Fruit fly (Drosophila melanogaster) whole organism, pupa: ENCODE data around the gene CG43339.

Experiments
- CG10348 ChIP-seq: fragments of 200-800 bp; sonication (Bioruptor generic); IDR thresholded peaks from 2 replicates; pipeline ENCODE4 v1.3.6; 2022; ENCODE audit warnings: missing biosample characterization, missing genetic modification characterization
- CG12605 ChIP-seq: fragments of 200-800 bp; sonication (Bioruptor generic); IDR thresholded peaks from 2 replicates; pipeline ENCODE4 v1.3.6; 2022; ENCODE audit warnings: missing biosample characterization, missing genetic modification characterization
- CG13204 ChIP-seq: fragments of 200-800 bp; sonication (Bioruptor generic); optimal IDR thresholded peaks from 2 replicates; lab custom pipeline; 2018; ENCODE audit warnings: missing biosample characterization, mild to moderate bottlenecking, missing genetic modification characterization, moderate library complexity
- CG14655 ChIP-seq: fragments of 200-800 bp; sonication (Bioruptor generic); optimal IDR thresholded peaks from 3 replicates; lab custom pipeline; 2017; ENCODE audit warnings: mild to moderate bottlenecking, missing biosample characterization, missing genetic modification reagents, missing genetic modification characterization
- CG15710 ChIP-seq: fragments of 200-800 bp; sonication (Bioruptor generic); optimal IDR thresholded peaks from 2 replicates; lab custom pipeline; 2018; ENCODE audit warnings: missing biosample characterization, mild to moderate bottlenecking, missing genetic modification characterization, moderate library complexity
- CG17806 ChIP-seq: fragments of 200-800 bp; sonication (Bioruptor generic); optimal IDR thresholded peaks from 2 replicates; lab custom pipeline; 2018; ENCODE audit warnings: missing biosample characterization, mild to moderate bottlenecking, missing genetic modification characterization, moderate library complexity
- CG32121 ChIP-seq: fragments of 200-800 bp; sonication (Bioruptor generic); IDR thresholded peaks from 2 replicates; pipeline ENCODE4 v1.3.6; 2022; ENCODE audit warnings: missing biosample characterization, missing genetic modification characterization
- CG34367 ChIP-seq: fragments of 200-800 bp; sonication (Bioruptor generic); optimal IDR thresholded peaks from 2 replicates; lab custom pipeline; 2018; ENCODE audit warnings: missing biosample characterization, mild to moderate bottlenecking, missing genetic modification characterization
- CG4496 ChIP-seq: fragments of 200-800 bp; sonication (Bioruptor generic); IDR thresholded peaks from 3 replicates; pipeline ENCODE4 v1.3.6; 2022; ENCODE audit warnings: missing biosample characterization, missing genetic modification characterization
- CG8159 ChIP-seq: fragments of 200-800 bp; sonication (Bioruptor generic); optimal IDR thresholded peaks from 3 replicates; lab custom pipeline; 2018; ENCODE audit warnings: missing biosample characterization, mild to moderate bottlenecking, missing genetic modification characterization, moderate library complexity
- CG8301 ChIP-seq: fragments of 200-800 bp; sonication (Bioruptor generic); optimal IDR thresholded peaks from 2 replicates; lab custom pipeline; 2018; ENCODE audit warnings: missing biosample characterization, mild to moderate bottlenecking, missing genetic modification characterization
- CG9948 ChIP-seq: fragments of 200-800 bp; sonication (Bioruptor generic); optimal IDR thresholded peaks from 2 replicates; lab custom pipeline; 2018; ENCODE audit warnings: missing biosample characterization, mild to moderate bottlenecking, missing genetic modification characterization, moderate library complexity
- D1 ChIP-seq: fragments of 200-800 bp; sonication (Bioruptor generic); optimal IDR thresholded peaks from 2 replicates; lab custom pipeline; 2018; ENCODE audit warnings: missing biosample characterization, mild to moderate bottlenecking, missing genetic modification characterization, moderate library complexity
- EcR ChIP-seq: fragments of 200-800 bp; sonication (Bioruptor generic); optimal IDR thresholded peaks from 3 replicates; lab custom pipeline; 2019; ENCODE audit warnings: missing biosample characterization, missing genetic modification characterization, mild to moderate bottlenecking, moderate library complexity, missing genetic modification reagents
- Ets98B ChIP-seq: fragments of 200-800 bp; sonication (Bioruptor generic); IDR thresholded peaks from 2 replicates; pipeline ENCODE4 v1.3.6; 2022; ENCODE audit warnings: missing biosample characterization, missing genetic modification characterization
- Pif1A ChIP-seq: fragments of 200-800 bp; sonication (Bioruptor generic); optimal IDR thresholded peaks from 3 replicates; lab custom pipeline; 2016; ENCODE audit warnings: missing biosample characterization, missing genetic modification characterization
- Pif1B ChIP-seq: fragments of 200-800 bp; sonication (Bioruptor generic); optimal IDR thresholded peaks from 3 replicates; lab custom pipeline; 2016; ENCODE audit warnings: missing biosample characterization, missing genetic modification characterization
- Snoo ChIP-seq: fragments of 200-800 bp; sonication (Bioruptor generic); optimal IDR thresholded peaks from 3 replicates; lab custom pipeline; 2017; ENCODE audit warnings: missing biosample characterization, mild to moderate bottlenecking, missing genetic modification characterization, inconsistent platforms
- fd96Ca ChIP-seq: fragments of 200-800 bp; sonication (Bioruptor generic); IDR thresholded peaks from 3 replicates; pipeline ENCODE4 v1.3.6; 2022; ENCODE audit warnings: missing biosample characterization, missing genetic modification characterization
- gl ChIP-seq: fragments of 200-800 bp; sonication (Bioruptor generic); optimal IDR thresholded peaks from 2 replicates; lab custom pipeline; 2018; ENCODE audit warnings: missing biosample characterization, mild to moderate bottlenecking, missing genetic modification characterization
- rn ChIP-seq: fragments of 200-800 bp; sonication (Bioruptor generic); IDR thresholded peaks from 2 replicates; pipeline ENCODE4 v1.3.6; 2022; ENCODE audit warnings: missing biosample characterization, missing genetic modification characterization

Gene CG43339

DNA sequence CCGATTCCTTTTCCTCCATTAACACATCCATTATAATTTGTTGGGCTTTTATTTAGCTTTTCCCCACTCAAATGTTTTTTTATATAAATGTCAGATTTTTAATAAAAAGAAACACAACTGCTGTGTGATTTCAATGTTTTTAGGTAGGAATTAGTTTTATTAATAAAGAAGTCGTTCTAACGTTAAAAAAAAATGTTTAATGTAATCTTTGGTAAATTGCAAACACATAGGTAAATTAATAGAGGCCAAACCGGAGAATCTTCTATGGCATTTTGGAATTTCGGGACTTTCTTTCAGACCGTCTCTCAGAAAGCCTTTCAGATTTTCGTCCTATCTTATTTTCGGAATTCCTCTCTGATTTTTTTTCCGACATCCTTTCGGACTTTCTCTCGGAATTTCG is at the start of gene CG43339:
Gene CG43339 (minus strand): TSS at position 101 of the 400 bp plus-strand sequence.
- no peak for TF ChIP-seq CG10348 (GFP tag; lab: Robert Waterston, UW)
- no peak for TF ChIP-seq CG8159 (tag; lab: Kevin White, UChicago)

- TF ChIP-seq D1 (no peak), CG34367 (tag; lab: Kevin White, UChicago) (no peak), CG17806 (tag; lab: Kevin White, UChicago) (no peak), CG9948 (tag; lab: Kevin White, UChicago) (no peak), CG13204 (GFP tag; lab: Kevin White, UChicago) (no peak), fd96Ca (no peak), CG14655 (no peak), rn (GFP tag; lab: Robert Waterston, UW) (no peak), EcR (GFP tag; lab: Kevin White, UChicago) (no peak), Ets98B (no peak), CG4496 (GFP tag; lab: Robert Waterston, UW) (no peak), CG15710 (tag; lab: Kevin White, UChicago) (no peak), Pif1A (no peak), CG8159 (tag; lab: Kevin White, UChicago) (no peak), CG32121 (GFP tag; lab: Robert Waterston, UW) (no peak), CG12605 (GFP tag; lab: Robert Waterston, UW) (no peak), CG8301 (no peak), CG10348 (GFP tag; lab: Robert Waterston, UW) (no peak), gl (tag; lab: Kevin White, UChicago) (no peak), Pif1B (no peak)
These were observed 46.5 kb upstream of the CG43339 start for dm6 chr2L:18719583-18719982.

dm6 chr2L:18717365-18718011 is 44.4 kb upstream of the CG43339 start:
- TF ChIP-seq gl (tag; lab: Kevin White, UChicago) (no peak), CG9948 (tag; lab: Kevin White, UChicago) (peak; percentile 47), CG17806 (tag; lab: Kevin White, UChicago) (peak; percentile 60), Snoo (tag; lab: Kevin White, UChicago) (no peak), CG4496 (GFP tag; lab: Robert Waterston, UW) (peak; percentile 38; the same call in 1 of the 3 replicates), CG15710 (tag; lab: Kevin White, UChicago) (peak; percentile 19), fd96Ca (no peak; the same call in 2 of the 3 replicates), CG8159 (tag; lab: Kevin White, UChicago) (peak; percentile 39), EcR (GFP tag; lab: Kevin White, UChicago) (no peak), CG8301 (peak; percentile 39)

DNA sequence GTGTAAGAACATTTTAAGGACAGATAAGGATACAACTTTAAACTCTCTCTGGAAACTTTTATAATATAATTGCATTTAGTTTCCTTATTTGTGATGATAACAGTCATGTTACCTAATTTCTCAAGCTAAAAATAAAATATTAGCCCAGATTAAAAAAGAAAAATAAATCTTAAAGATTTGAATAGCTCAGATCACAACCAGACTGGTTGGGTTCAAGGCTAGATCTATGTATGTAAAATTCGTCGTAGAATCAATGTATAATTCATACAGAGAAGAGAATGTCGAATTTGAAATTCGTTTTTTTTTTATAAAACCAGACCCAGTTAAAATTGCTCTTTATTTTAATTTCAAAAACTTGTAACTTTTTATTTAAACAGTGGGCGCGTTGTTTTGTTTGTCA is 41.0 kb upstream of the CG43339 start:
- no peak for TF ChIP-seq CG34367 (tag; lab: Kevin White, UChicago)
- no peak for TF ChIP-seq CG13204 (GFP tag; lab: Kevin White, UChicago)
- no peak for TF ChIP-seq rn (GFP tag; lab: Robert Waterston, UW)
- no peak for TF ChIP-seq CG17806 (tag; lab: Kevin White, UChicago)
- no peak for TF ChIP-seq CG14655
- TF ChIP-seq gl (tag; lab: Kevin White, UChicago): no peak
- no peak for TF ChIP-seq CG4496 (GFP tag; lab: Robert Waterston, UW)
- TF ChIP-seq D1: no peak
- no peak for TF ChIP-seq Pif1B
- no peak for TF ChIP-seq CG12605 (GFP tag; lab: Robert Waterston, UW)
- TF ChIP-seq, all 21 proteins: peak for 0

dm6 chr2L:18713686-18714085 is 40.6 kb upstream of the CG43339 start, which contains the start of gene Irk3:
Gene Irk3 (minus strand): TSS chr2L:18713748.
- TF ChIP-seq Snoo (tag; lab: Kevin White, UChicago) (no peak), rn (GFP tag; lab: Robert Waterston, UW) (no peak), CG8159 (tag; lab: Kevin White, UChicago) (no peak), CG32121 (GFP tag; lab: Robert Waterston, UW) (no peak), Pif1A (no peak), CG8301 (no peak), EcR (GFP tag; lab: Kevin White, UChicago) (no peak), CG15710 (tag; lab: Kevin White, UChicago) (no peak), CG34367 (tag; lab: Kevin White, UChicago) (no peak), CG9948 (tag; lab: Kevin White, UChicago) (no peak), D1 (no peak), CG14655 (no peak), Pif1B (no peak), CG12605 (GFP tag; lab: Robert Waterston, UW) (no peak), CG4496 (GFP tag; lab: Robert Waterston, UW) (no peak), fd96Ca (no peak), CG13204 (GFP tag; lab: Kevin White, UChicago) (no peak), Ets98B (no peak), CG17806 (tag; lab: Kevin White, UChicago) (no peak), CG10348 (GFP tag; lab: Robert Waterston, UW) (no peak)

DNA sequence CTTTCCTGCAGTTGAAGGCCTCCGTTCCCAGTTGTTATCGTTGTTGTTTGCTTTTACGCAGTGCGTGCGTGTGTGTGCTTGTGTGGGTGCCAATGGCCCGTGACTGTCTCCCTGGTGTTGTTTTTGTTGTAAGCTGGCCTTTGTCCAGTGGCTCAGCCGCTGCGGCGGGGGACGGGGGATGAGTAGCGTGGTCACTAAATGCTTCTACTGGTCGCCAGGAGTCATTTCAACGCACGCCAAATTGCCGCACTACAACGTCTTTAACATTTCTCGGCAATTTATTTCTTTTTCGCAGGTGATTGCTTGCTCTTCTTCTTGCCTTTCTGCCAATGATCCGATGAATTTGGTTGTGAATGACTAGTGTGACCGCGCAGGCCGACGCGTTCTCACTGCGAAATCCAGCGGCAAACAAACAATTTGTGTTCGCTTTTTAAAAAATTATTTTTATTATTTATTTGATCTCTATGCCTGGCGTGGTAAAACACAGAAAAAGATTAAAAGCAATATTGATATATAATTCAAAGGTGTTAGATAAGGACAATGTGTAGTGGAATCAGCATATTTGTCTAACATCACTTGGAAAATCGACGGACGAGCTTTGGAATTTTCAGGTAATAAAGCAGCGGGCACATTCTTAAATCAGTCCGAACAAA is 35.3 kb upstream of the CG43339 start, which contains the start of the genes Faf2 and Grip71:
Gene Faf2 (minus strand): TSS at position 450 of the 653 bp plus-strand sequence.
Gene Grip71 (plus strand): TSS at position 608 of the 653 bp plus-strand sequence.
- TF ChIP-seq CG9948 (tag; lab: Kevin White, UChicago) (peak; percentile 83), D1 (no peak), CG8159 (tag; lab: Kevin White, UChicago) (peak; percentile 85), CG32121 (GFP tag; lab: Robert Waterston, UW) (peak; percentile 89), CG13204 (GFP tag; lab: Kevin White, UChicago) (no peak), fd96Ca (peak; percentile 92), EcR (GFP tag; lab: Kevin White, UChicago) (peak; percentile 87), Ets98B (peak; percentile 91), CG4496 (GFP tag; lab: Robert Waterston, UW) (peak; percentile 91), CG8301 (peak; percentile 77), CG17806 (tag; lab: Kevin White, UChicago) (peak; percentile 84), rn (GFP tag; lab: Robert Waterston, UW) (peak; percentile 89), CG15710 (tag; lab: Kevin White, UChicago) (peak; percentile 83), CG14655 (peak; percentile 84), CG34367 (tag; lab: Kevin White, UChicago) (peak; percentile 76), gl (tag; lab: Kevin White, UChicago) (peak; percentile 14), CG10348 (GFP tag; lab: Robert Waterston, UW) (peak; percentile 96), Pif1A (peak; percentile 83), Snoo (tag; lab: Kevin White, UChicago) (peak; percentile 71), CG12605 (GFP tag; lab: Robert Waterston, UW) (peak; percentile 80), Pif1B (peak; percentile 69)
- TF ChIP-seq, all 21 proteins: peak for 19
